Fruit fly (Drosophila melanogaster) whole organism, embryonic: ENCODE measurements around the gene lilli.

Source experiments
- Abd-B ChIP-seq: fragments of 200-800 bp; sonication (Bioruptor generic); optimal IDR thresholded peaks from 2 replicates; lab custom pipeline; 2018; ENCODE audit warnings: missing biosample characterization, mild to moderate bottlenecking, missing genetic modification characterization, moderate library complexity
- Aef1 ChIP-seq: fragments of 200-800 bp; sonication (Bioruptor generic); IDR thresholded peaks from 3 replicates; pipeline ENCODE4 v1.3.6; 2022; ENCODE audit warnings: missing biosample characterization, missing genetic modification characterization
- Bteb2 ChIP-seq: fragments of 200-800 bp; sonication (Bioruptor generic); optimal IDR thresholded peaks from 2 replicates; lab custom pipeline; 2016; ENCODE audit warnings: missing biosample characterization, missing genetic modification characterization
- CG10431 ChIP-seq: fragments of 200-800 bp; sonication (Bioruptor generic); optimal IDR thresholded peaks from 3 replicates; lab custom pipeline; 2018; ENCODE audit warnings: missing biosample characterization, mild to moderate bottlenecking, missing genetic modification characterization
- CG10462 ChIP-seq: fragments of 200-800 bp; sonication (Bioruptor generic); optimal IDR thresholded peaks from 2 replicates; lab custom pipeline; 2016; ENCODE audit warnings: missing biosample characterization, missing genetic modification characterization
- CG1233 ChIP-seq: fragments of 200-800 bp; sonication (Bioruptor generic); optimal IDR thresholded peaks from 4 replicates; lab custom pipeline; 2018; ENCODE audit warnings: missing biosample characterization, mild to moderate bottlenecking, missing genetic modification characterization
- CG15269 ChIP-seq: fragments of 200-800 bp; sonication (Bioruptor generic); optimal IDR thresholded peaks from 2 replicates; lab custom pipeline; 2018; ENCODE audit warnings: missing biosample characterization, mild to moderate bottlenecking, missing genetic modification characterization, moderate library complexity
- CG1832 ChIP-seq: fragments of 200-800 bp; sonication (Bioruptor generic); optimal IDR thresholded peaks from 2 replicates; lab custom pipeline; 2017; ENCODE audit warnings: missing biosample characterization, mild to moderate bottlenecking, missing genetic modification characterization, inconsistent platforms
- CG18599 ChIP-seq: fragments of 200-800 bp; sonication (Bioruptor generic); optimal IDR thresholded peaks from 3 replicates; lab custom pipeline; 2017; ENCODE audit warnings: missing biosample characterization, missing genetic modification characterization, mild to moderate bottlenecking, moderate library complexity, missing genetic modification reagents
- CG31441 ChIP-seq: fragments of 200-800 bp; sonication (Bioruptor generic); IDR thresholded peaks from 2 replicates; pipeline ENCODE4 v1.3.6; 2022; ENCODE audit warnings: missing biosample characterization, missing genetic modification characterization
- CG32767 ChIP-seq: fragments of 200-800 bp; sonication (Bioruptor generic); IDR thresholded peaks from 2 replicates; pipeline ENCODE4 v1.3.6; 2022; ENCODE audit warnings: missing biosample characterization, missing genetic modification characterization
- CG34376 ChIP-seq: fragments of 200-800 bp; sonication (Bioruptor generic); optimal IDR thresholded peaks from 2 replicates; lab custom pipeline; 2018; ENCODE audit warnings: missing biosample characterization, mild to moderate bottlenecking, missing genetic modification characterization
- CG3847 ChIP-seq: fragments of 200-800 bp; sonication (Bioruptor generic); IDR thresholded peaks from 2 replicates; pipeline ENCODE4 v1.3.6; 2022; ENCODE audit warnings: missing biosample characterization, missing genetic modification characterization
- CG4328 ChIP-seq: fragments of 200-800 bp; sonication (Bioruptor generic); optimal IDR thresholded peaks from 3 replicates; lab custom pipeline; 2017; ENCODE audit warnings: missing biosample characterization, missing genetic modification reagents, missing genetic modification characterization
- CG5180 ChIP-seq: fragments of 200-800 bp; sonication (Bioruptor generic); optimal IDR thresholded peaks from 3 replicates; lab custom pipeline; 2017; ENCODE audit warnings: missing biosample characterization, missing genetic modification characterization, mild to moderate bottlenecking, moderate library complexity, missing genetic modification reagents
- CG8388 ChIP-seq: fragments of 200-800 bp; sonication (Bioruptor generic); optimal IDR thresholded peaks from 2 replicates; lab custom pipeline; 2019; ENCODE audit warnings: missing biosample characterization, mild to moderate bottlenecking, missing genetic modification characterization, moderate library complexity
- CG9932 ChIP-seq: fragments of 200-800 bp; sonication (Bioruptor generic); IDR thresholded peaks from 2 replicates; pipeline ENCODE4 v1.3.6; 2022; ENCODE audit warnings: missing biosample characterization, missing genetic modification characterization
- CrebB ChIP-seq: fragments of 200-800 bp; sonication (Bioruptor generic); optimal IDR thresholded peaks from 3 replicates; lab custom pipeline; 2018; ENCODE audit warnings: missing biosample characterization, mild to moderate bottlenecking, missing genetic modification characterization
- D19A ChIP-seq: fragments of 200-800 bp; optimal IDR thresholded peaks from 3 replicates; lab custom pipeline; 2019; ENCODE audit warnings: missing biosample characterization, mild to moderate bottlenecking, missing genetic modification characterization, moderate library complexity
- Dbx ChIP-seq: fragments of 200-800 bp; sonication (Bioruptor generic); IDR thresholded peaks from 3 replicates; pipeline ENCODE4 v1.3.6; 2022; ENCODE audit warnings: missing biosample characterization, missing genetic modification characterization
- E2f2 ChIP-seq: fragments of 200-800 bp; sonication (Bioruptor generic); IDR thresholded peaks from 2 replicates; pipeline ENCODE4 v1.3.6; 2022; ENCODE audit warnings: missing biosample characterization, missing genetic modification characterization
- Fer2 ChIP-seq: fragments of 200-800 bp; sonication (Bioruptor generic); optimal IDR thresholded peaks from 2 replicates; lab custom pipeline; 2018; ENCODE audit warnings: missing biosample characterization, mild to moderate bottlenecking, missing genetic modification characterization, moderate library complexity
- H15 ChIP-seq: fragments of 200-800 bp; sonication (Bioruptor generic); IDR thresholded peaks from 3 replicates; pipeline ENCODE4 v1.3.6; 2022; ENCODE audit warnings: missing biosample characterization, missing genetic modification characterization
- HmgZ ChIP-seq: fragments of 200-800 bp; sonication (Bioruptor generic); optimal IDR thresholded peaks from 2 replicates; lab custom pipeline; 2018; ENCODE audit warnings: missing biosample characterization, mild to moderate bottlenecking, missing genetic modification characterization
- Hr78 ChIP-seq, 2 experiments: fragments of 200-800 bp in 1 of 2; fragments of >200 bp in 1 of 2; sonication (Bioruptor generic) in 1 of 2; optimal IDR thresholded peaks; 2 replicates each; lab custom pipeline; 2017 to 2019; ENCODE audit warnings: missing biosample characterization in 2 of 2, missing genetic modification characterization in 2 of 2, mild to moderate bottlenecking in 1 of 2, moderate library complexity in 1 of 2
- Kr ChIP-seq: fragments of 200-800 bp; sonication (Bioruptor generic); optimal IDR thresholded peaks from 2 replicates; lab custom pipeline; 2017; ENCODE audit warnings: missing biosample characterization, mild to moderate bottlenecking, missing genetic modification characterization
- MBD-R2 ChIP-seq: fragments of 200-800 bp; sonication (Bioruptor generic); IDR thresholded peaks from 2 replicates; pipeline ENCODE4 v1.3.6; 2022; ENCODE audit warnings: missing biosample characterization, missing genetic modification characterization
- Med ChIP-seq: fragments of 200-800 bp; sonication (Bioruptor generic); peaks from one replicate; lab custom pipeline; 2016; ENCODE audit warnings: missing biosample characterization, missing genetic modification characterization, mild to moderate bottlenecking, inconsistent platforms, moderate library complexity
- NFAT ChIP-seq: fragments of 200-800 bp; sonication (Bioruptor generic); IDR thresholded peaks from 2 replicates; pipeline ENCODE4 v1.3.6; 2022; ENCODE audit warnings: missing biosample characterization, missing genetic modification characterization
- Trl ChIP-seq, 3 experiments: fragments of >200 bp in 2 of 3; fragments of 200-800 bp in 1 of 3; sonication (Bioruptor generic) in 1 of 3; optimal IDR thresholded peaks; 2 replicates in 1 of 3; 3 replicates in 2 of 3; lab custom pipeline; 2016 to 2017; ENCODE audit warnings: missing biosample characterization in 1 of 3, missing genetic modification characterization in 1 of 3
- abd-A ChIP-seq: fragments of 200-800 bp; sonication (Bioruptor generic); optimal IDR thresholded peaks from 3 replicates; lab custom pipeline; 2019; ENCODE audit warnings: missing biosample characterization, mild to moderate bottlenecking, missing genetic modification characterization, moderate library complexity
- ara ChIP-seq: fragments of 200-800 bp; sonication (Bioruptor generic); IDR thresholded peaks from 2 replicates; pipeline ENCODE4 v1.3.6; 2022; ENCODE audit warnings: missing biosample characterization, missing genetic modification characterization
- chinmo ChIP-seq: fragments of 200-800 bp; sonication (Bioruptor generic); IDR thresholded peaks from 4 replicates; pipeline ENCODE4 v1.3.6; 2022; ENCODE audit warnings: missing biosample characterization, missing genetic modification characterization; ENCODE audit not compliant: partially characterized antibody
- ci ChIP-seq: fragments of 200-800 bp; sonication (Bioruptor generic); IDR thresholded peaks from 3 replicates; pipeline ENCODE4 v1.3.6; 2022; ENCODE audit warnings: missing biosample characterization, missing genetic modification characterization
- crc ChIP-seq: fragments of 200-800 bp; sonication (Bioruptor generic); optimal IDR thresholded peaks from 2 replicates; lab custom pipeline; 2016; ENCODE audit warnings: missing biosample characterization, missing genetic modification characterization
- eve ChIP-seq, 2 experiments: fragments of >200 bp; optimal IDR thresholded peaks; 2 replicates each; lab custom pipeline; 2017; ENCODE audit warnings: missing biosample characterization in 2 of 2, missing genetic modification characterization in 2 of 2
- insv ChIP-seq, 2 experiments: fragments of 200-800 bp; sonication (Bioruptor generic); optimal IDR thresholded peaks; 3 replicates each; lab custom pipeline; 2016 to 2018; ENCODE audit warnings: missing biosample characterization in 2 of 2, missing genetic modification characterization in 2 of 2
- mirr ChIP-seq: fragments of 200-800 bp; sonication (Bioruptor generic); optimal IDR thresholded peaks from 3 replicates; lab custom pipeline; 2018; ENCODE audit warnings: missing biosample characterization, mild to moderate bottlenecking, missing genetic modification characterization
- pan ChIP-seq, 4 experiments: fragments of >200 bp in 3 of 4; fragments of 200-800 bp in 1 of 4; sonication (Bioruptor generic) in 1 of 4; optimal IDR thresholded peaks in 3 of 4; IDR thresholded peaks in 1 of 4; 2 replicates each; pipeline versions ENCODE4 v1.3.6 to Lab custom; 2017 to 2022; ENCODE audit warnings: missing biosample characterization in 2 of 4, missing genetic modification characterization in 2 of 4, mixed read lengths in 1 of 4
- pb ChIP-seq: fragments of 200-800 bp; sonication (Bioruptor generic); optimal IDR thresholded peaks from 3 replicates; lab custom pipeline; 2016; ENCODE audit warnings: missing biosample characterization, missing genetic modification characterization
- pnt ChIP-seq: fragments of 200-800 bp; sonication (Bioruptor generic); optimal IDR thresholded peaks from 3 replicates; lab custom pipeline; 2016; ENCODE audit warnings: missing biosample characterization, missing genetic modification characterization
- psq ChIP-seq: fragments of 200-800 bp; sonication (Bioruptor generic); optimal IDR thresholded peaks from 2 replicates; lab custom pipeline; 2017; ENCODE audit warnings: missing biosample characterization, missing genetic modification characterization
- sens ChIP-seq: fragments of 200-800 bp; sonication (Bioruptor generic); peaks from one replicate; lab custom pipeline; 2016; ENCODE audit warnings: missing biosample characterization, missing genetic modification characterization
- slbo ChIP-seq: fragments of 200-800 bp; sonication (Bioruptor generic); IDR thresholded peaks from 2 replicates; pipeline ENCODE4 v1.3.6; 2022; ENCODE audit warnings: missing biosample characterization, missing genetic modification characterization
- so ChIP-seq: fragments of 200-800 bp; sonication (Bioruptor generic); IDR thresholded peaks from 3 replicates; pipeline ENCODE4 v1.3.6; 2022; ENCODE audit warnings: missing biosample characterization, missing genetic modification characterization
- tll ChIP-seq, 2 experiments: fragments of 200-800 bp in 1 of 2; fragments of >200 bp in 1 of 2; sonication (Bioruptor generic) in 1 of 2; optimal IDR thresholded peaks; 2 replicates each; lab custom pipeline; 2017 to 2019; ENCODE audit warnings: missing biosample characterization in 2 of 2, missing genetic modification characterization in 2 of 2, mild to moderate bottlenecking in 1 of 2, moderate library complexity in 1 of 2

The lilli gene

dm6 chr2L:2907776-2908175 lies 22.0 kb downstream of the lilli start (continued):
- TF ChIP-seq NFAT (GFP tag; lab: Robert Waterston, UW) = 0 out of 2 replicates have a peak, but pooled peaks have one; percentile 15
- no peak for TF ChIP-seq Kr (GFP tag; lab: Kevin White, UChicago)
- no peak for TF ChIP-seq CG4328 (GFP tag; lab: Kevin White, UChicago)
- TF ChIP-seq CG15269 (tag; lab: Kevin White, UChicago) = no peak
- TF ChIP-seq CG8388 = no peak
- no peak for TF ChIP-seq CG32767
- TF ChIP-seq CG1233 = no peak
- TF ChIP-seq CrebB (tag; lab: Kevin White, UChicago) = no peak
- peak; percentile 44 for TF ChIP-seq Med
- 0 out of 3 replicates have a peak, but pooled peaks have one; percentile 13 for TF ChIP-seq ci (GFP tag; lab: Robert Waterston, UW)
- TF ChIP-seq chinmo (GFP tag; lab: Robert Waterston, UW) = 0 out of 4 replicates have a peak, but pooled peaks have one; percentile 18
- TF ChIP-seq Aef1 (GFP tag; lab: Robert Waterston, UW) = no peak
- TF ChIP-seq CG34376 (GFP tag; lab: Kevin White, UChicago) = no peak
- TF ChIP-seq CG3847 = no peak
- no peak for TF ChIP-seq insv (GFP tag; optimal IDR thresholded peaks at IDR 0.05; lab: Kevin White, UChicago)
- TF ChIP-seq ara (GFP tag; lab: Robert Waterston, UW) = peak; percentile 21; the same call in 1 of the 2 replicates
- TF ChIP-seq pb (GFP tag; lab: Kevin White, UChicago) = no peak
- TF ChIP-seq H15 (GFP tag; lab: Robert Waterston, UW) = no peak
- peak; percentile 12 for TF ChIP-seq mirr (GFP tag; lab: Kevin White, UChicago)
- TF ChIP-seq CG10462 (GFP tag; lab: Kevin White, UChicago) = no peak
- no peak for TF ChIP-seq pnt (GFP tag; lab: Kevin White, UChicago)
- TF ChIP-seq Hr78 (GFP tag; optimal IDR thresholded peaks at IDR 0.05; lab: Kevin White, UChicago) = peak in 1 of 2 experiments; percentile 88
- TF ChIP-seq CG5180 (GFP tag; lab: Kevin White, UChicago) = peak; percentile 46
- TF ChIP-seq Fer2 (tag; lab: Kevin White, UChicago) = no peak

dm6 chr2L:2908440-2909154 lies 22.9 kb downstream of the lilli start:
- TF ChIP-seq Dbx (GFP tag; lab: Robert Waterston, UW) = no peak
- 0 out of 2 replicates have a peak, but pooled peaks have one; percentile 5 for TF ChIP-seq CG31441 (GFP tag; lab: Robert Waterston, UW)
- peak; percentile 11 for TF ChIP-seq mirr (GFP tag; lab: Kevin White, UChicago)
- peak in 1 of 2 experiments; percentile 39 for TF ChIP-seq Hr78 (GFP tag; optimal IDR thresholded peaks at IDR 0.05; lab: Kevin White, UChicago)
- peak; percentile 34 for TF ChIP-seq CG1832
- TF ChIP-seq crc (GFP tag; lab: Kevin White, UChicago) = no peak
- TF ChIP-seq Bteb2 = no peak
- TF ChIP-seq psq (GFP tag; lab: Kevin White, UChicago) = peak; percentile 7
- TF ChIP-seq E2f2 (GFP tag; lab: Robert Waterston, UW) = peak; percentile 18; the same call in 1 of the 2 replicates
- TF ChIP-seq MBD-R2 (GFP tag; lab: Robert Waterston, UW) = no peak
- TF ChIP-seq CG9932 (GFP tag; lab: Robert Waterston, UW) = no peak
- TF ChIP-seq CG15269 (tag; lab: Kevin White, UChicago) = no peak
- peak; percentile 50 for TF ChIP-seq CG5180 (GFP tag; lab: Kevin White, UChicago)
- TF ChIP-seq CG18599 (GFP tag; lab: Kevin White, UChicago) = peak; percentile 9
- TF ChIP-seq chinmo (GFP tag; lab: Robert Waterston, UW) = 0 out of 4 replicates have a peak, but pooled peaks have one; percentile 67
- TF ChIP-seq eve (GFP tag; optimal IDR thresholded peaks at IDR 0.05; lab: Kevin White, UChicago) = peak in 1 of 2 experiments; percentile 59
- peak; percentile 7 for TF ChIP-seq D19A (tag; lab: Kevin White, UChicago)
- TF ChIP-seq Trl (optimal IDR thresholded peaks at IDR 0.05; lab: Kevin White, UChicago) = peak in 1 of 2 experiments; percentile 22
- no peak for TF ChIP-seq Trl (GFP tag; optimal IDR thresholded peaks at IDR 0.05; lab: Kevin White, UChicago)
- TF ChIP-seq abd-A (tag; lab: Kevin White, UChicago) = peak; percentile 95
- TF ChIP-seq sens (GFP tag; lab: Kevin White, UChicago) = peak; percentile 61
- peak; percentile 48 for TF ChIP-seq CG10431
- TF ChIP-seq pan (optimal IDR thresholded peaks at IDR 0.05; lab: Kevin White, UChicago) = no peak
- TF ChIP-seq pan (GFP tag; optimal IDR thresholded peaks at IDR 0.05 in 1 of 2, IDR thresholded peaks at IDR 0.05 in 1 of 2) = peak in 1 of 2 experiments; percentile 29
- TF ChIP-seq Abd-B = peak; percentile 51
- no peak for TF ChIP-seq HmgZ
- no peak for TF ChIP-seq slbo (GFP tag; lab: Robert Waterston, UW)
- TF ChIP-seq so (GFP tag; lab: Robert Waterston, UW) = no peak
- TF ChIP-seq tll (GFP tag; optimal IDR thresholded peaks at IDR 0.05; lab: Kevin White, UChicago) = peak in 1 of 2 experiments; percentile 21
